Fruit fly (Drosophila melanogaster) whole organism, pupa: Measurements from ENCODE around the gene TrpA1.

ENCODE experiments used
- CG10348 ChIP-seq: fragments of 200-800 bp; sonication (Bioruptor generic); IDR thresholded peaks from 2 replicates; pipeline ENCODE4 v1.3.6; 2022; ENCODE audit warnings: missing biosample characterization, missing genetic modification characterization
- CG12605 ChIP-seq: fragments of 200-800 bp; sonication (Bioruptor generic); IDR thresholded peaks from 2 replicates; pipeline ENCODE4 v1.3.6; 2022; ENCODE audit warnings: missing biosample characterization, missing genetic modification characterization
- CG13204 ChIP-seq: fragments of 200-800 bp; sonication (Bioruptor generic); optimal IDR thresholded peaks from 2 replicates; lab custom pipeline; 2018; ENCODE audit warnings: missing biosample characterization, mild to moderate bottlenecking, missing genetic modification characterization, moderate library complexity
- CG14655 ChIP-seq: fragments of 200-800 bp; sonication (Bioruptor generic); optimal IDR thresholded peaks from 3 replicates; lab custom pipeline; 2017; ENCODE audit warnings: mild to moderate bottlenecking, missing biosample characterization, missing genetic modification reagents, missing genetic modification characterization
- CG15710 ChIP-seq: fragments of 200-800 bp; sonication (Bioruptor generic); optimal IDR thresholded peaks from 2 replicates; lab custom pipeline; 2018; ENCODE audit warnings: missing biosample characterization, mild to moderate bottlenecking, missing genetic modification characterization, moderate library complexity
- CG17806 ChIP-seq: fragments of 200-800 bp; sonication (Bioruptor generic); optimal IDR thresholded peaks from 2 replicates; lab custom pipeline; 2018; ENCODE audit warnings: missing biosample characterization, mild to moderate bottlenecking, missing genetic modification characterization, moderate library complexity
- CG32121 ChIP-seq: fragments of 200-800 bp; sonication (Bioruptor generic); IDR thresholded peaks from 2 replicates; pipeline ENCODE4 v1.3.6; 2022; ENCODE audit warnings: missing biosample characterization, missing genetic modification characterization
- CG34367 ChIP-seq: fragments of 200-800 bp; sonication (Bioruptor generic); optimal IDR thresholded peaks from 2 replicates; lab custom pipeline; 2018; ENCODE audit warnings: missing biosample characterization, mild to moderate bottlenecking, missing genetic modification characterization
- CG4496 ChIP-seq: fragments of 200-800 bp; sonication (Bioruptor generic); IDR thresholded peaks from 3 replicates; pipeline ENCODE4 v1.3.6; 2022; ENCODE audit warnings: missing biosample characterization, missing genetic modification characterization
- CG8159 ChIP-seq: fragments of 200-800 bp; sonication (Bioruptor generic); optimal IDR thresholded peaks from 3 replicates; lab custom pipeline; 2018; ENCODE audit warnings: missing biosample characterization, mild to moderate bottlenecking, missing genetic modification characterization, moderate library complexity
- CG8301 ChIP-seq: fragments of 200-800 bp; sonication (Bioruptor generic); optimal IDR thresholded peaks from 2 replicates; lab custom pipeline; 2018; ENCODE audit warnings: missing biosample characterization, mild to moderate bottlenecking, missing genetic modification characterization
- CG9948 ChIP-seq: fragments of 200-800 bp; sonication (Bioruptor generic); optimal IDR thresholded peaks from 2 replicates; lab custom pipeline; 2018; ENCODE audit warnings: missing biosample characterization, mild to moderate bottlenecking, missing genetic modification characterization, moderate library complexity
- D1 ChIP-seq: fragments of 200-800 bp; sonication (Bioruptor generic); optimal IDR thresholded peaks from 2 replicates; lab custom pipeline; 2018; ENCODE audit warnings: missing biosample characterization, mild to moderate bottlenecking, missing genetic modification characterization, moderate library complexity
- EcR ChIP-seq: fragments of 200-800 bp; sonication (Bioruptor generic); optimal IDR thresholded peaks from 3 replicates; lab custom pipeline; 2019; ENCODE audit warnings: missing biosample characterization, missing genetic modification characterization, mild to moderate bottlenecking, moderate library complexity, missing genetic modification reagents
- Ets98B ChIP-seq: fragments of 200-800 bp; sonication (Bioruptor generic); IDR thresholded peaks from 2 replicates; pipeline ENCODE4 v1.3.6; 2022; ENCODE audit warnings: missing biosample characterization, missing genetic modification characterization
- Pif1A ChIP-seq: fragments of 200-800 bp; sonication (Bioruptor generic); optimal IDR thresholded peaks from 3 replicates; lab custom pipeline; 2016; ENCODE audit warnings: missing biosample characterization, missing genetic modification characterization
- Pif1B ChIP-seq: fragments of 200-800 bp; sonication (Bioruptor generic); optimal IDR thresholded peaks from 3 replicates; lab custom pipeline; 2016; ENCODE audit warnings: missing biosample characterization, missing genetic modification characterization
- Snoo ChIP-seq: fragments of 200-800 bp; sonication (Bioruptor generic); optimal IDR thresholded peaks from 3 replicates; lab custom pipeline; 2017; ENCODE audit warnings: missing biosample characterization, mild to moderate bottlenecking, missing genetic modification characterization, inconsistent platforms
- fd96Ca ChIP-seq: fragments of 200-800 bp; sonication (Bioruptor generic); IDR thresholded peaks from 3 replicates; pipeline ENCODE4 v1.3.6; 2022; ENCODE audit warnings: missing biosample characterization, missing genetic modification characterization
- gl ChIP-seq: fragments of 200-800 bp; sonication (Bioruptor generic); optimal IDR thresholded peaks from 2 replicates; lab custom pipeline; 2018; ENCODE audit warnings: missing biosample characterization, mild to moderate bottlenecking, missing genetic modification characterization
- rn ChIP-seq: fragments of 200-800 bp; sonication (Bioruptor generic); IDR thresholded peaks from 2 replicates; pipeline ENCODE4 v1.3.6; 2022; ENCODE audit warnings: missing biosample characterization, missing genetic modification characterization

TrpA1 gene

dm6 chr3L:8860746-8861145 lies 44.3 kb downstream of the TrpA1 start:
- no peak for TF ChIP-seq CG34367 (tag; lab: Kevin White, UChicago)
- TF ChIP-seq Ets98B: no peak
- no peak for TF ChIP-seq CG14655 (GFP tag; lab: Kevin White, UChicago)
- no peak for TF ChIP-seq rn (GFP tag; lab: Robert Waterston, UW)
- TF ChIP-seq CG15710: no peak

- peak; percentile 2 for TF ChIP-seq CG34367 (tag; lab: Kevin White, UChicago)
- TF ChIP-seq CG10348: no peak
- peak; percentile 6 for TF ChIP-seq CG15710
- no peak for TF ChIP-seq fd96Ca
- TF ChIP-seq EcR (GFP tag; lab: Kevin White, UChicago): no peak
- peak; percentile 28 for TF ChIP-seq Pif1B (GFP tag; lab: Kevin White, UChicago)
- peak; percentile 74 for TF ChIP-seq CG8301 (tag; lab: Kevin White, UChicago)
- TF ChIP-seq rn (GFP tag; lab: Robert Waterston, UW): no peak
- no peak for TF ChIP-seq Ets98B
- TF ChIP-seq CG13204 (GFP tag; lab: Kevin White, UChicago): no peak
- no peak for TF ChIP-seq CG32121 (GFP tag; lab: Robert Waterston, UW)
- TF ChIP-seq CG4496 (GFP tag; lab: Robert Waterston, UW): no peak
- peak; percentile 76 for TF ChIP-seq CG14655 (GFP tag; lab: Kevin White, UChicago)
- peak; percentile 75 for TF ChIP-seq CG17806
- TF ChIP-seq CG9948 (tag; lab: Kevin White, UChicago): peak; percentile 73
- peak; percentile 36 for TF ChIP-seq D1 (tag; lab: Kevin White, UChicago)
- no peak for TF ChIP-seq gl (tag; lab: Kevin White, UChicago)
- peak; percentile 40 for TF ChIP-seq CG8159 (tag; lab: Kevin White, UChicago)
- no peak for TF ChIP-seq Snoo (tag; lab: Kevin White, UChicago)
- TF ChIP-seq CG12605 (GFP tag; lab: Robert Waterston, UW): no peak
- TF ChIP-seq Pif1A (GFP tag; lab: Kevin White, UChicago): peak; percentile 48
- TF ChIP-seq, all 21 proteins: peak for 10
Measured at dm6 chr3L:8859936-8860335, 45.1 kb downstream of the TrpA1 start.

- TF ChIP-seq CG4496 (GFP tag; lab: Robert Waterston, UW) (no peak), Ets98B (no peak), CG10348 (no peak), Pif1B (GFP tag; lab: Kevin White, UChicago) (no peak), CG14655 (GFP tag; lab: Kevin White, UChicago) (no peak)
Measured at dm6 chr3L:8857648-8858362, 47.2 kb downstream of the TrpA1 start.

dm6 chr3L:8856875-8857274 lies 48.1 kb downstream of the TrpA1 start:
- TF ChIP-seq CG32121 (GFP tag; lab: Robert Waterston, UW) (no peak), CG8159 (tag; lab: Kevin White, UChicago) (no peak)

- TF ChIP-seq CG10348 (no peak), CG32121 (GFP tag; lab: Robert Waterston, UW) (peak; percentile 56)
Measured at dm6 chr3L:8855262-8855661, 49.7 kb downstream of the TrpA1 start.

- TF ChIP-seq CG32121 (GFP tag; lab: Robert Waterston, UW): 0 out of 2 replicates have a peak, but pooled peaks have one; percentile 18
- peak; percentile 19 for TF ChIP-seq CG14655 (GFP tag; lab: Kevin White, UChicago)
- TF ChIP-seq Snoo (tag; lab: Kevin White, UChicago): no peak
- no peak for TF ChIP-seq CG9948 (tag; lab: Kevin White, UChicago)
- TF ChIP-seq CG13204 (GFP tag; lab: Kevin White, UChicago): no peak
- TF ChIP-seq fd96Ca: 0 out of 3 replicates have a peak, but pooled peaks have one; percentile 44
- TF ChIP-seq CG8301 (tag; lab: Kevin White, UChicago): peak; percentile 30
- no peak for TF ChIP-seq CG10348
- no peak for TF ChIP-seq Ets98B
- TF ChIP-seq CG15710: no peak
- TF ChIP-seq D1 (tag; lab: Kevin White, UChicago): no peak
- no peak for TF ChIP-seq gl (tag; lab: Kevin White, UChicago)
- TF ChIP-seq CG8159 (tag; lab: Kevin White, UChicago): no peak
- no peak for TF ChIP-seq Pif1A (GFP tag; lab: Kevin White, UChicago)
- TF ChIP-seq rn (GFP tag; lab: Robert Waterston, UW): no peak
- no peak for TF ChIP-seq EcR (GFP tag; lab: Kevin White, UChicago)
- peak; percentile 43; the same call in 1 of the 3 replicates for TF ChIP-seq CG4496 (GFP tag; lab: Robert Waterston, UW)
- TF ChIP-seq Pif1B (GFP tag; lab: Kevin White, UChicago): no peak
- no peak for TF ChIP-seq CG17806
- TF ChIP-seq CG34367 (tag; lab: Kevin White, UChicago): no peak
- no peak for TF ChIP-seq CG12605 (GFP tag; lab: Robert Waterston, UW)
Measured at dm6 chr3L:8853382-8853781, 51.6 kb downstream of the TrpA1 start.

- no peak for TF ChIP-seq rn (GFP tag; lab: Robert Waterston, UW)
- TF ChIP-seq Pif1B (GFP tag; lab: Kevin White, UChicago): no peak
- no peak for TF ChIP-seq CG8159 (tag; lab: Kevin White, UChicago)
- no peak for TF ChIP-seq Pif1A (GFP tag; lab: Kevin White, UChicago)
- no peak for TF ChIP-seq D1 (tag; lab: Kevin White, UChicago)
- no peak for TF ChIP-seq CG34367 (tag; lab: Kevin White, UChicago)
- no peak for TF ChIP-seq CG9948 (tag; lab: Kevin White, UChicago)
- no peak for TF ChIP-seq CG10348
- TF ChIP-seq Ets98B: no peak
- TF ChIP-seq gl (tag; lab: Kevin White, UChicago): no peak
- TF ChIP-seq CG15710: no peak
- no peak for TF ChIP-seq CG8301 (tag; lab: Kevin White, UChicago)
- no peak for TF ChIP-seq CG13204 (GFP tag; lab: Kevin White, UChicago)
- no peak for TF ChIP-seq EcR (GFP tag; lab: Kevin White, UChicago)
- TF ChIP-seq CG14655 (GFP tag; lab: Kevin White, UChicago): no peak
- TF ChIP-seq CG32121 (GFP tag; lab: Robert Waterston, UW): no peak
- no peak for TF ChIP-seq Snoo (tag; lab: Kevin White, UChicago)
Measured at dm6 chr3L:8852907-8853306, 52.1 kb downstream of the TrpA1 start.
